Worm (Caenorhabditis elegans) whole organism, midembryonic: ENCODE measurements around the gene Y39B6A.41.

Source experiments
- T22C8.4 ChIP-seq: fragments of 200-800 bp; sonication (Bioruptor generic); IDR thresholded peaks from 2 replicates; pipeline ENCODE4 v1.3.6; 2022; ENCODE audit warnings: missing genetic modification characterization, missing compliant biosample characterization
- cog-1 ChIP-seq: sonication (generic microtip); optimal IDR thresholded peaks from 2 replicates; lab custom pipeline; 2016; ENCODE audit warnings: missing genetic modification characterization, missing compliant biosample characterization
- flt-1 ChIP-seq: fragments of 200-800 bp; sonication (Bioruptor generic); IDR thresholded peaks from 2 replicates; pipeline ENCODE4 v1.3.6; 2022; ENCODE audit warnings: missing genetic modification characterization, missing compliant biosample characterization
- klf-2 ChIP-seq: fragments of 200-800 bp; sonication (Bioruptor generic); conservative IDR thresholded peaks from 2 replicates; pipeline ENCODE4 v1.3.6; 2022; ENCODE audit warnings: missing genetic modification reagents, missing genetic modification characterization, missing compliant biosample characterization
- med-1 ChIP-seq: sonication (generic microtip); optimal IDR thresholded peaks from 2 replicates; lab custom pipeline; 2017; ENCODE audit warnings: missing genetic modification characterization, mild to moderate bottlenecking, missing compliant biosample characterization, antibody characterized with exemption, missing genetic modification reagents; ENCODE audit not compliant: insufficient read depth
- ref-1 ChIP-seq: fragments of 200-800 bp; sonication (Bioruptor generic); conservative IDR thresholded peaks from 2 replicates; pipeline ENCODE4 v1.3.6; 2022; ENCODE audit warnings: missing genetic modification reagents, missing genetic modification characterization, missing compliant biosample characterization
- tab-1 ChIP-seq: fragments of 200-800 bp; sonication (Bioruptor generic); IDR thresholded peaks from 2 replicates; pipeline ENCODE4 v1.3.6; 2022; ENCODE audit warnings: missing genetic modification characterization, missing compliant biosample characterization
- ztf-23 ChIP-seq: fragments of 200-800 bp; sonication (Bioruptor generic); IDR thresholded peaks from 2 replicates; pipeline ENCODE4 v1.3.6; 2022; ENCODE audit warnings: missing genetic modification reagents, missing genetic modification characterization, missing compliant biosample characterization
- ztf-29 ChIP-seq: fragments of 200-800 bp; sonication (Bioruptor generic); IDR thresholded peaks from 2 replicates; pipeline ENCODE4 v1.3.6; 2022; ENCODE audit warnings: missing genetic modification reagents, missing genetic modification characterization, missing compliant biosample characterization

Gene Y39B6A.41

ce11 chrV:19001016-19001415 is 23.2 kb upstream of the Y39B6A.41 start, which contains the start of gene Y39B6A.34:
TSS of gene Y39B6A.34 (plus strand) at chrV:19001018.
- TF ChIP-seq cog-1, result no peak
- no peak for TF ChIP-seq ztf-23
- no peak for TF ChIP-seq flt-1 (GFP tag; lab: Robert Waterston, UW)
- no peak for TF ChIP-seq med-1 (GFP tag; lab: Kevin White, UChicago)
- TF ChIP-seq T22C8.4 (GFP tag; lab: Robert Waterston, UW), result no peak
- TF ChIP-seq klf-2 (GFP tag; lab: Robert Waterston, UW), result no peak
- no peak for TF ChIP-seq ztf-29 (GFP tag; lab: Robert Waterston, UW)
- TF ChIP-seq ref-1, result no peak
- no peak for TF ChIP-seq tab-1

DNA sequence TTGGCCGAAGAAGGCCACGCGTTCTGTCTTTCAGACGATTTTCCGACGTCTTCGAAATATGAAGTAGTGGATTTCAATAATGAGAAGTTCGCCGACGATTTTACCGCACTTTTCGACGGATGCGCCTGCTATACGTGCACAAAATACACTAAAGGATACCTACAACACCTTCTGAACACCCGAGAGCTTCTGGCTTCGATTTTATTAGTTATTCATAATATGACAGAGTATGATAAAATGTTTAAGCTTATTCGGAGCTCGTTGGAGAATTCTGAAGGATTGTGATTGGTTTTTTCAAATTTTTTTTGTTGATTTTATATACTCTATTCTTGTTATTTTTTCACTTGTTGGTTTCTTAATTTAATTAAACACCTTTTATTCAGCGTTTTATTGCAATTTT is 22.8 kb upstream of the Y39B6A.41 start:
- TF ChIP-seq flt-1 (GFP tag; lab: Robert Waterston, UW), result no peak
- no peak for TF ChIP-seq cog-1
- no peak for TF ChIP-seq ztf-29 (GFP tag; lab: Robert Waterston, UW)
- no peak for TF ChIP-seq ref-1
- no peak for TF ChIP-seq T22C8.4 (GFP tag; lab: Robert Waterston, UW)
- no peak for TF ChIP-seq med-1 (GFP tag; lab: Kevin White, UChicago)
- TF ChIP-seq klf-2 (GFP tag; lab: Robert Waterston, UW), result no peak

- no peak for TF ChIP-seq ztf-29 (GFP tag; lab: Robert Waterston, UW)
- TF ChIP-seq T22C8.4 (GFP tag; lab: Robert Waterston, UW), result no peak
- no peak for TF ChIP-seq flt-1 (GFP tag; lab: Robert Waterston, UW)
- no peak for TF ChIP-seq ref-1
- TF ChIP-seq ztf-23, result no peak
- no peak for TF ChIP-seq med-1 (GFP tag; lab: Kevin White, UChicago)
- TF ChIP-seq cog-1, result no peak
- TF ChIP-seq klf-2 (GFP tag; lab: Robert Waterston, UW), result no peak
- no peak for TF ChIP-seq tab-1
Observed at ce11 chrV:18998045-18998444, 20.3 kb upstream of the Y39B6A.41 start, which contains the start of gene tgt-2. TSS of gene tgt-2 (plus strand) at chrV:18998345.

ce11 chrV:18993535-18993990 is 15.8 kb upstream of the Y39B6A.41 start, which contains the start of gene gtf-2F2:
TSS of gene gtf-2F2 (plus strand) at chrV:18993940.
- TF ChIP-seq cog-1, result no peak
- TF ChIP-seq tab-1, result no peak
- peak; percentile 87 for TF ChIP-seq T22C8.4 (GFP tag; lab: Robert Waterston, UW)

DNA sequence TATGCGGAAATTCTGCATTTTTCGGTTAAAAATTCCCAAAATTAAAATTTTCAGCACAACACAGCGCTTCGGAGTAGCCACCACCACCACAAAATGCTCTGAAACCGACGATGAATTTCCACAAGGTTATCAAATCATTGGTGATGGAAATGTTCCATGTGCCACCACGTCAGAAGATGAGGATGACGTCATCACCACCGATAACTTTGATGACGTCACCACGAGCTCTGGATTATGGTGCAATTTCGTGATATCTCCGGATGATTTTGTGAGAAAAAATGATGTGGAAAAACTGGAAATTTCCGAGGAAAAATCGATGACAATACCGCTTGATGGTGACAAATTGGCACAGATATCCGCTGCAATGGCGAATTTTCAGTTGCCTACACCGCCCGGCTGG is 15.2 kb upstream of the Y39B6A.41 start:
- TF ChIP-seq flt-1 (GFP tag; lab: Robert Waterston, UW), result no peak
- TF ChIP-seq med-1 (GFP tag; lab: Kevin White, UChicago), result no peak
- no peak for TF ChIP-seq cog-1
- no peak for TF ChIP-seq ref-1
- TF ChIP-seq klf-2 (GFP tag; lab: Robert Waterston, UW), result no peak
- no peak for TF ChIP-seq T22C8.4 (GFP tag; lab: Robert Waterston, UW)
- TF ChIP-seq ztf-23, result no peak
- no peak for TF ChIP-seq tab-1
- no peak for TF ChIP-seq ztf-29 (GFP tag; lab: Robert Waterston, UW)

ce11 chrV:18990958-18991357 is 13.2 kb upstream of the Y39B6A.41 start:
- no peak for TF ChIP-seq cog-1
- TF ChIP-seq ztf-29 (GFP tag; lab: Robert Waterston, UW), result no peak
- TF ChIP-seq tab-1, result no peak
- TF ChIP-seq T22C8.4 (GFP tag; lab: Robert Waterston, UW), result no peak
- TF ChIP-seq med-1 (GFP tag; lab: Kevin White, UChicago), result no peak

DNA sequence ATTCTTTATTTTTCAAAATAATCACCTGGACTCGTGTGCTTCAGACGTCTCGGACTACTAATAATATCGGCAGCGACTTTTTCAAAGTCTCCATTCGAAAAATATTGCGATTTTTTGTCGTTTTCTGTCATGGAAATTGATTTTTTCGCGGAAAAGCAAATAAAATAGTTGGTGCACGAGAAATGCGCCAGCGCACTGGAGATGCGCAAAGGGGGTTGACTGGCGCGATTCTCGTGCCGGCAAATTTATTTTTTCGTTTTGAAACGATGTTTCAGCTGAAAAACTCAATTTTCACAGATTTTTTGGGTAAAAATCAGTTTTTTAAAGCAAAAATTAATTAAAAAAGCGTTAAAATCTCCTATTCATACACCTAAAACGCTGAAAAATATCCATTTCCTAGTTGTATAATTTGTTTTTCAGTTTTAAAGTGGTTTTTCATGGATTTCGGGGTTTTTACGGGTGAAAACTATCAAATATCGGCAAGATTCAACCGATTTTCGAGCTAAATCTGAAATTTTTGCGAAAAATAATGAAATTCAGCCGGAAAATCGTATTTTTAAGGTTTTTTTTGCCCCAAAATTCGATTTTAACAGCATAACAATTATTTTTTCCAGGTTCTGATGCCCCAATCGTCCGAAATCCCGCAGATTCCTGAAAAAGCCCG is 12.6 kb upstream of the Y39B6A.41 start, which contains the start of the genes reps-1 and Y39B6A.37:
TSS of gene reps-1 (minus strand) at position 263 of the 664 bp plus-strand sequence.
TSS of gene Y39B6A.37 (plus strand) at position 614 of the 664 bp plus-strand sequence.
- TF ChIP-seq ztf-29 (GFP tag; lab: Robert Waterston, UW) (no peak), ref-1 (no peak)

DNA sequence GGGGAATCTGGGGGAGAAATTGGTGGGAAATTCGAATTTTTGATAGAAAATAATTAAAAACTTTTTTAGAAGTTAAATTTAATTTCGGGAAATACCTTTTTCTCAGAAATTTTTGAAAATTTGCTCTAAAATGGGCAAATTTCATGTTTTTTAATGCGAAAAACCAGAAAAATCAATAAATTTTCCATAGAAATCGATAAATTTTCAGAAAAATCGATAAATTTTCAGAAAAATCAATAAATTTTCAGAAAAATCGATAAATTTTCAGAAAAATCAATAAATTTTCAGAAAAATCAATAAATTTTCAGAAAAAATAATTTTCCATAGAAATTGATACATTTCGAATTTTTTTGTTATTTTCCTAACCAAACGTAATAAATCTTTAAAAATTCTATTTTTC is 8.3 kb upstream of the Y39B6A.41 start:
- TF ChIP-seq ztf-23 (no peak), T22C8.4 (GFP tag; lab: Robert Waterston, UW) (peak; percentile 75)

DNA sequence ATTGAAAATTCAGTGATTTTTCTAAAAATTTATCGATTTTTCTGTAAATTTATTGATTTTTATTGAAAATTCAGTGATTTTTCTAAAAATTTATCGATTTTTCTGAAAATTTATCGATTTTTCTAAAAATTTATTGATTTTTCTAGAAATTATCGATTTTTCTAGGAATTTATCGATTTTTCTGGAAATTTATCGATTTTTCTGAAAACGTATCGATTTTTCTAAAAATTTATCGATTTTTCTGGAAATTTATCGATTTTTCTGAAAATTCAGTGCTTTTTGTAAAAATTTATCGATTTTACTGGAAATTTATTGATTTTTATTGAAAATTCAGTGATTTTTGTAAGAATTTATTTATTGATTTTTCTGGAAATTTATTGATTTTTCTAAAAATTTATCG is 6.9 kb upstream of the Y39B6A.41 start:
- TF ChIP-seq T22C8.4 (GFP tag; lab: Robert Waterston, UW), result peak; percentile 19

ce11 chrV:18981736-18982135 is 4.0 kb upstream of the Y39B6A.41 start:
- no peak for TF ChIP-seq tab-1
- TF ChIP-seq cog-1, result no peak
- TF ChIP-seq ztf-29 (GFP tag; lab: Robert Waterston, UW), result no peak
- TF ChIP-seq ztf-23, result no peak
- TF ChIP-seq flt-1 (GFP tag; lab: Robert Waterston, UW), result no peak
- TF ChIP-seq ref-1, result no peak
- TF ChIP-seq klf-2 (GFP tag; lab: Robert Waterston, UW), result no peak

DNA sequence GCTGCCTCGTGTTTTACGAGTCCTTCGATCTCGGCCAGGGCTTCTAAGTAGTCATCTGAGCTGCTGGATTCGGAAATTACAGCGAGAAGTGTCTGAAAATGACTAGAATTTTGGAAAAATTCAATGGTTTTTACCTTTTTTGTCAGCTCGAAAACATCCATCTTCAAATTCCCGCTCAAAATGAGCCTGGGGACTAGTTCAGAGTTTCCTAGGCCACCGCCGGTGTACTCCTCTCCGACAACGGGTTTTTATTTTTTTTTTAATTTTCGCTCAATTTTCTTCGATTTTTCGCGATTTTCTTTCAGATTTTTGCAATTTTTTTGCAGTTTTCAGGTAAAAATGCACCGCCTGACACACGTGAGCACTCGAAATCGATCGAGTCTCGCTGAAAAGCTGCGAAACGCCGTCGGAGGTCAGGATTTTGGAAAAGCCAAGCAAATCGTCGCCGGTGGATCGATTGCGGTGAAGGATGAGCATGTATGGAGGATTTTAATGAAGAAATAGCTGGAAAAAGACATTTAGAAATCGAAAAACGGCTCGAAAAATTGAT is 3.3 kb upstream of the Y39B6A.41 start, which contains the start of the genes mrps-35 and sws-1:
TSS of gene mrps-35 (plus strand) at position 327 of the 550 bp plus-strand sequence.
TSS of gene sws-1 (minus strand) at position 500 of the 550 bp plus-strand sequence.
- 0 out of 2 replicates have a peak, but pooled peaks have one; percentile 34 for TF ChIP-seq ztf-23
- TF ChIP-seq flt-1 (GFP tag; lab: Robert Waterston, UW), result peak; percentile 57; the same call in 1 of the 2 replicates
- peak; percentile 30; the same call in 1 of the 2 replicates for TF ChIP-seq T22C8.4 (GFP tag; lab: Robert Waterston, UW)
- TF ChIP-seq ref-1, result no peak
- 0 out of 2 replicates have a peak, but pooled peaks have one; percentile 49 for TF ChIP-seq klf-2 (GFP tag; lab: Robert Waterston, UW)
- TF ChIP-seq med-1 (GFP tag; lab: Kevin White, UChicago), result no peak
- TF ChIP-seq ztf-29 (GFP tag; lab: Robert Waterston, UW), result 0 out of 2 replicates have a peak, but pooled peaks have one; percentile 24
- TF ChIP-seq tab-1, result no peak
- no peak for TF ChIP-seq cog-1
